Fruit fly (Drosophila melanogaster) whole organism, embryonic: ENCODE data around the gene Ssu72.

Experiments used
- Adf1 ChIP-seq: fragments of 200-800 bp; sonication (Bioruptor generic); IDR thresholded peaks from 2 replicates; pipeline ENCODE4 v1.3.6; 2022; ENCODE audit warnings: missing biosample characterization, missing genetic modification characterization
- CG10321 ChIP-seq: fragments of 200-800 bp; sonication (Bioruptor generic); IDR thresholded peaks from 2 replicates; pipeline ENCODE4 v1.3.6; 2022; ENCODE audit warnings: missing biosample characterization, missing genetic modification characterization
- CG10366 ChIP-seq: fragments of 200-800 bp; sonication (Bioruptor generic); IDR thresholded peaks from 2 replicates; pipeline ENCODE4 v1.3.6; 2022; ENCODE audit warnings: missing biosample characterization, missing genetic modification characterization
- CG11695 ChIP-seq: fragments of 200-800 bp; sonication (Bioruptor generic); IDR thresholded peaks from 3 replicates; pipeline ENCODE4 v1.3.6; 2022; ENCODE audit warnings: missing biosample characterization, missing genetic modification characterization
- CG12104 ChIP-seq: fragments of 200-800 bp; sonication (Bioruptor generic); optimal IDR thresholded peaks from 3 replicates; lab custom pipeline; 2016; ENCODE audit warnings: missing biosample characterization, missing genetic modification characterization
- CG14965 ChIP-seq: fragments of 200-800 bp; sonication (Bioruptor generic); optimal IDR thresholded peaks from 2 replicates; lab custom pipeline; 2016; ENCODE audit warnings: missing biosample characterization, missing genetic modification characterization, borderline replicate concordance
- CG15011 ChIP-seq: fragments of 200-800 bp; sonication (Bioruptor generic); optimal IDR thresholded peaks from 3 replicates; lab custom pipeline; 2018; ENCODE audit warnings: missing biosample characterization, mild to moderate bottlenecking, missing genetic modification characterization
- CG1647 ChIP-seq: fragments of 200-800 bp; sonication (Bioruptor generic); optimal IDR thresholded peaks from 3 replicates; lab custom pipeline; 2016; ENCODE audit warnings: missing biosample characterization, missing genetic modification characterization
- CG18599 ChIP-seq: fragments of 200-800 bp; sonication (Bioruptor generic); optimal IDR thresholded peaks from 3 replicates; lab custom pipeline; 2017; ENCODE audit warnings: missing biosample characterization, missing genetic modification characterization, mild to moderate bottlenecking, moderate library complexity, missing genetic modification reagents
- CG30403 ChIP-seq: fragments of 200-800 bp; sonication (Bioruptor generic); optimal IDR thresholded peaks from 3 replicates; lab custom pipeline; 2016; ENCODE audit warnings: missing biosample characterization, missing genetic modification characterization
- CG31365 ChIP-seq: fragments of 200-800 bp; sonication (Bioruptor generic); optimal IDR thresholded peaks from 2 replicates; lab custom pipeline; 2018; ENCODE audit warnings: missing biosample characterization, mild to moderate bottlenecking, missing genetic modification characterization
- CG3163 ChIP-seq: fragments of 200-800 bp; sonication (Bioruptor generic); optimal IDR thresholded peaks from 3 replicates; lab custom pipeline; 2016; ENCODE audit warnings: missing biosample characterization, missing genetic modification characterization
- CG33557 ChIP-seq: fragments of 200-800 bp; sonication (Bioruptor generic); optimal IDR thresholded peaks from 2 replicates; lab custom pipeline; 2019; ENCODE audit warnings: missing biosample characterization, mild to moderate bottlenecking, missing genetic modification characterization, moderate library complexity
- CG34224 ChIP-seq: fragments of 200-800 bp; sonication (Bioruptor generic); IDR thresholded peaks from 3 replicates; pipeline ENCODE4 v1.3.6; 2022; ENCODE audit warnings: missing biosample characterization, missing genetic modification characterization; ENCODE audit not compliant: partially characterized antibody
- CG3847 ChIP-seq: fragments of 200-800 bp; sonication (Bioruptor generic); IDR thresholded peaks from 2 replicates; pipeline ENCODE4 v1.3.6; 2022; ENCODE audit warnings: missing biosample characterization, missing genetic modification characterization
- CG3995 ChIP-seq: fragments of 200-800 bp; sonication (Bioruptor generic); optimal IDR thresholded peaks from 3 replicates; lab custom pipeline; 2016; ENCODE audit warnings: missing biosample characterization, missing genetic modification characterization
- CG7556 ChIP-seq: fragments of 200-800 bp; sonication (Bioruptor generic); optimal IDR thresholded peaks from 2 replicates; lab custom pipeline; 2017; ENCODE audit warnings: missing biosample characterization, mild to moderate bottlenecking, missing genetic modification characterization
- CG9876 ChIP-seq: fragments of 200-800 bp; sonication (Bioruptor generic); optimal IDR thresholded peaks from 2 replicates; lab custom pipeline; 2016; ENCODE audit warnings: missing biosample characterization, missing genetic modification characterization
- Camta ChIP-seq: fragments of 200-800 bp; sonication (Bioruptor generic); optimal IDR thresholded peaks from 2 replicates; lab custom pipeline; 2016; ENCODE audit warnings: missing biosample characterization, missing genetic modification characterization
- D19A ChIP-seq: fragments of 200-800 bp; optimal IDR thresholded peaks from 3 replicates; lab custom pipeline; 2019; ENCODE audit warnings: missing biosample characterization, mild to moderate bottlenecking, missing genetic modification characterization, moderate library complexity
- Doc3 ChIP-seq: fragments of 200-800 bp; sonication (Bioruptor generic); IDR thresholded peaks from 3 replicates; pipeline ENCODE4 v1.3.6; 2022; ENCODE audit warnings: missing biosample characterization, missing genetic modification characterization; ENCODE audit not compliant: partially characterized antibody
- HLH54F ChIP-seq: fragments of 200-800 bp; sonication (Bioruptor generic); optimal IDR thresholded peaks from 3 replicates; lab custom pipeline; 2016; ENCODE audit warnings: missing biosample characterization, missing genetic modification characterization
- Hey ChIP-seq: fragments of 200-800 bp; sonication (Bioruptor generic); optimal IDR thresholded peaks from 3 replicates; lab custom pipeline; 2018; ENCODE audit warnings: missing biosample characterization, mild to moderate bottlenecking, missing genetic modification characterization
- Nf-YA ChIP-seq: fragments of 200-800 bp; sonication (Bioruptor generic); IDR thresholded peaks from 2 replicates; pipeline ENCODE4 v1.3.6; 2022; ENCODE audit warnings: missing biosample characterization, missing genetic modification characterization
- PHDP ChIP-seq: fragments of 200-800 bp; sonication (Bioruptor generic); optimal IDR thresholded peaks from 3 replicates; lab custom pipeline; 2018; ENCODE audit warnings: missing biosample characterization, mild to moderate bottlenecking, missing genetic modification characterization, moderate library complexity
- Ravus ChIP-seq: fragments of 200-800 bp; sonication (Bioruptor generic); IDR thresholded peaks from 2 replicates; pipeline ENCODE4 v1.3.6; 2022; ENCODE audit warnings: missing biosample characterization, missing genetic modification characterization
- Tbp ChIP-seq: fragments of >200 bp; optimal IDR thresholded peaks from 2 replicates; lab custom pipeline; 2018; ENCODE audit warnings: missing biosample characterization, missing genetic modification characterization
- YL-1 ChIP-seq: fragments of 200-800 bp; sonication (Bioruptor generic); optimal IDR thresholded peaks from 3 replicates; lab custom pipeline; 2017; ENCODE audit warnings: missing biosample characterization, mild to moderate bottlenecking, missing genetic modification characterization
- bab2 ChIP-seq: fragments of 200-800 bp; sonication (Bioruptor generic); optimal IDR thresholded peaks from 2 replicates; lab custom pipeline; 2016; ENCODE audit warnings: missing biosample characterization, missing genetic modification characterization
- bcd ChIP-seq: fragments of 200-800 bp; sonication (Bioruptor generic); optimal IDR thresholded peaks from 2 replicates; lab custom pipeline; 2017; ENCODE audit warnings: missing biosample characterization, mild to moderate bottlenecking, missing genetic modification characterization
- caup ChIP-seq: fragments of 200-800 bp; sonication (Bioruptor generic); optimal IDR thresholded peaks from 3 replicates; lab custom pipeline; 2017; ENCODE audit warnings: missing biosample characterization, mild to moderate bottlenecking, missing genetic modification characterization, moderate library complexity; ENCODE audit not compliant: severe bottlenecking
- chinmo ChIP-seq: fragments of 200-800 bp; sonication (Bioruptor generic); IDR thresholded peaks from 4 replicates; pipeline ENCODE4 v1.3.6; 2022; ENCODE audit warnings: missing biosample characterization, missing genetic modification characterization; ENCODE audit not compliant: partially characterized antibody
- crc ChIP-seq: fragments of 200-800 bp; sonication (Bioruptor generic); optimal IDR thresholded peaks from 2 replicates; lab custom pipeline; 2016; ENCODE audit warnings: missing biosample characterization, missing genetic modification characterization
- fd96Cb ChIP-seq: fragments of 200-800 bp; sonication (Bioruptor generic); optimal IDR thresholded peaks from 2 replicates; lab custom pipeline; 2018; ENCODE audit warnings: missing biosample characterization, mild to moderate bottlenecking, missing genetic modification characterization, moderate library complexity
- grn ChIP-seq: fragments of 200-800 bp; sonication (Bioruptor generic); optimal IDR thresholded peaks from 3 replicates; lab custom pipeline; 2017; ENCODE audit warnings: missing biosample characterization, missing genetic modification characterization
- gsb ChIP-seq: fragments of 200-800 bp; sonication (Bioruptor generic); IDR thresholded peaks from 2 replicates; pipeline ENCODE4 v1.3.6; 2022; ENCODE audit warnings: missing biosample characterization, missing genetic modification characterization
- hkb ChIP-seq, 2 experiments: fragments of 200-800 bp in 1 of 2; fragments of >200 bp in 1 of 2; sonication (Bioruptor generic) in 1 of 2; IDR thresholded peaks in 1 of 2; optimal IDR thresholded peaks in 1 of 2; 2 replicates each; pipeline versions ENCODE4 v1.3.6 to Lab custom; 2017 to 2022; ENCODE audit warnings: missing biosample characterization in 1 of 2, missing genetic modification characterization in 1 of 2
- jigr1 ChIP-seq: fragments of 200-800 bp; sonication (Bioruptor generic); IDR thresholded peaks from 3 replicates; pipeline ENCODE4 v1.3.6; 2022; ENCODE audit warnings: missing biosample characterization, missing genetic modification characterization
- oc ChIP-seq: fragments of 200-800 bp; sonication (Bioruptor generic); optimal IDR thresholded peaks from 2 replicates; lab custom pipeline; 2018; ENCODE audit warnings: missing biosample characterization, mild to moderate bottlenecking, missing genetic modification characterization, moderate library complexity
- org-1 ChIP-seq: fragments of 200-800 bp; sonication (Bioruptor generic); optimal IDR thresholded peaks from 2 replicates; lab custom pipeline; 2017; ENCODE audit warnings: missing biosample characterization, missing genetic modification characterization
- pan ChIP-seq, 4 experiments: fragments of >200 bp in 3 of 4; fragments of 200-800 bp in 1 of 4; sonication (Bioruptor generic) in 1 of 4; optimal IDR thresholded peaks in 3 of 4; IDR thresholded peaks in 1 of 4; 2 replicates each; pipeline versions ENCODE4 v1.3.6 to Lab custom; 2017 to 2022; ENCODE audit warnings: missing biosample characterization in 2 of 4, missing genetic modification characterization in 2 of 4, mixed read lengths in 1 of 4
- repo ChIP-seq: fragments of 200-800 bp; sonication (Bioruptor generic); optimal IDR thresholded peaks from 2 replicates; lab custom pipeline; 2016; ENCODE audit warnings: missing biosample characterization, missing genetic modification characterization
- scrt ChIP-seq: fragments of 200-800 bp; sonication (Bioruptor generic); optimal IDR thresholded peaks from 2 replicates; lab custom pipeline; 2018; ENCODE audit warnings: missing biosample characterization, mild to moderate bottlenecking, missing genetic modification characterization, moderate library complexity
- sens ChIP-seq: fragments of 200-800 bp; sonication (Bioruptor generic); peaks from one replicate; lab custom pipeline; 2016; ENCODE audit warnings: missing biosample characterization, missing genetic modification characterization
- sna ChIP-seq: fragments of 200-800 bp; sonication (Bioruptor generic); IDR thresholded peaks from 2 replicates; pipeline ENCODE4 v1.3.6; 2022; ENCODE audit warnings: missing biosample characterization, missing genetic modification characterization; ENCODE audit not compliant: partially characterized antibody
- sqz ChIP-seq: fragments of 200-800 bp; sonication (Bioruptor generic); optimal IDR thresholded peaks from 3 replicates; lab custom pipeline; 2018; ENCODE audit warnings: missing biosample characterization, mild to moderate bottlenecking, missing genetic modification characterization
- sr ChIP-seq: fragments of 200-800 bp; sonication (Bioruptor generic); IDR thresholded peaks from 3 replicates; pipeline ENCODE4 v1.3.6; 2022; ENCODE audit warnings: missing biosample characterization, missing genetic modification characterization
- zen ChIP-seq: fragments of 200-800 bp; sonication (Bioruptor generic); optimal IDR thresholded peaks from 3 replicates; lab custom pipeline; 2018; ENCODE audit warnings: missing biosample characterization, mild to moderate bottlenecking, missing genetic modification characterization, moderate library complexity

The Ssu72 gene

dm6 chrX:19692951-19693698 lies 28.8 kb downstream of the Ssu72 start, which contains the start of gene Mer (continued):
- TF ChIP-seq caup: peak; percentile 89
- peak; percentile 76 for TF ChIP-seq repo (GFP tag; lab: Kevin White, UChicago)
- peak; percentile 45 for TF ChIP-seq Adf1 (GFP tag; lab: Robert Waterston, UW)
- peak; percentile 29 for TF ChIP-seq CG14965 (GFP tag; lab: Kevin White, UChicago)
- TF ChIP-seq zen (tag; lab: Kevin White, UChicago): peak; percentile 61
- peak; percentile 75 for TF ChIP-seq CG7556 (GFP tag; lab: Kevin White, UChicago)
- TF ChIP-seq CG12104 (GFP tag; lab: Kevin White, UChicago): peak; percentile 6
- TF ChIP-seq CG18599 (GFP tag; lab: Kevin White, UChicago): peak; percentile 90
- peak; percentile 59 for TF ChIP-seq oc (tag; lab: Kevin White, UChicago)
- peak; percentile 75 for TF ChIP-seq CG3847 (GFP tag; lab: Robert Waterston, UW)
- TF ChIP-seq fd96Cb (tag; lab: Kevin White, UChicago): peak; percentile 73
- no peak for TF ChIP-seq CG34224 (GFP tag; lab: Robert Waterston, UW)
- peak; percentile 89 for TF ChIP-seq PHDP (tag; lab: Kevin White, UChicago)
- peak; percentile 72 for TF ChIP-seq CG31365 (tag; lab: Kevin White, UChicago)
- TF ChIP-seq CG11695 (GFP tag; lab: Robert Waterston, UW): peak; percentile 92
- TF ChIP-seq YL-1 (GFP tag; lab: Kevin White, UChicago): peak; percentile 71
- no peak for TF ChIP-seq Tbp
- no peak for TF ChIP-seq CG15011 (GFP tag; lab: Kevin White, UChicago)
- peak; percentile 44 for TF ChIP-seq CG3995 (GFP tag; lab: Kevin White, UChicago)
- peak; percentile 82 for TF ChIP-seq crc
- TF ChIP-seq Nf-YA (GFP tag; lab: Robert Waterston, UW): peak; percentile 59; the same call in 1 of the 2 replicates
- peak; percentile 71 for TF ChIP-seq gsb (GFP tag; lab: Robert Waterston, UW)
- no peak for TF ChIP-seq Doc3 (GFP tag; lab: Robert Waterston, UW)
- no peak for TF ChIP-seq hkb (optimal IDR thresholded peaks at IDR 0.05; lab: Kevin White, UChicago)
- TF ChIP-seq hkb (GFP tag; IDR thresholded peaks at IDR 0.05; lab: Robert Waterston, UW): peak; percentile 91
- TF ChIP-seq sna: no peak
- 0 out of 3 replicates have a peak, but pooled peaks have one; percentile 37 for TF ChIP-seq jigr1 (GFP tag; lab: Robert Waterston, UW)
- TF ChIP-seq D19A (tag; lab: Kevin White, UChicago): peak; percentile 76
- peak; percentile 34; the same call in 1 of the 2 replicates for TF ChIP-seq Ravus (GFP tag; lab: Robert Waterston, UW)
- TF ChIP-seq org-1 (GFP tag; lab: Kevin White, UChicago): peak; percentile 81
- TF ChIP-seq pan (optimal IDR thresholded peaks at IDR 0.05; lab: Kevin White, UChicago): no peak
- peak in 1 of 2 experiments; percentile 87 for TF ChIP-seq pan (GFP tag; optimal IDR thresholded peaks at IDR 0.05 in 1 of 2, IDR thresholded peaks at IDR 0.05 in 1 of 2)
- TF ChIP-seq bab2: peak; percentile 81
- peak; percentile 67 for TF ChIP-seq CG9876
- peak; percentile 62 for TF ChIP-seq CG1647 (GFP tag; lab: Kevin White, UChicago)
- TF ChIP-seq scrt (GFP tag; lab: Kevin White, UChicago): peak; percentile 91
- TF ChIP-seq bcd (GFP tag; lab: Kevin White, UChicago): peak; percentile 85
- TF ChIP-seq sens (GFP tag; lab: Kevin White, UChicago): peak; percentile 95
- peak; percentile 73 for TF ChIP-seq CG10366 (GFP tag; lab: Robert Waterston, UW)
- TF ChIP-seq CG30403: peak; percentile 84
- TF ChIP-seq sr (GFP tag; lab: Robert Waterston, UW): peak; percentile 31; the same call in 1 of the 3 replicates
- no peak for TF ChIP-seq Hey (tag; lab: Kevin White, UChicago)
- no peak for TF ChIP-seq sqz (GFP tag; lab: Kevin White, UChicago)
- peak; percentile 73 for TF ChIP-seq CG33557 (GFP tag; lab: Kevin White, UChicago)
- no peak for TF ChIP-seq grn
- no peak for TF ChIP-seq chinmo
- peak; percentile 72 for TF ChIP-seq CG3163 (GFP tag; lab: Kevin White, UChicago)
- TF ChIP-seq HLH54F: peak; percentile 86
- TF ChIP-seq Camta (GFP tag; lab: Kevin White, UChicago): peak; percentile 81
- TF ChIP-seq CG10321: peak; percentile 30; the same call in 1 of the 2 replicates
